Fruit fly (Drosophila melanogaster): Measurements from ENCODE around the gene Fum3.

Gene Fum3

DNA sequence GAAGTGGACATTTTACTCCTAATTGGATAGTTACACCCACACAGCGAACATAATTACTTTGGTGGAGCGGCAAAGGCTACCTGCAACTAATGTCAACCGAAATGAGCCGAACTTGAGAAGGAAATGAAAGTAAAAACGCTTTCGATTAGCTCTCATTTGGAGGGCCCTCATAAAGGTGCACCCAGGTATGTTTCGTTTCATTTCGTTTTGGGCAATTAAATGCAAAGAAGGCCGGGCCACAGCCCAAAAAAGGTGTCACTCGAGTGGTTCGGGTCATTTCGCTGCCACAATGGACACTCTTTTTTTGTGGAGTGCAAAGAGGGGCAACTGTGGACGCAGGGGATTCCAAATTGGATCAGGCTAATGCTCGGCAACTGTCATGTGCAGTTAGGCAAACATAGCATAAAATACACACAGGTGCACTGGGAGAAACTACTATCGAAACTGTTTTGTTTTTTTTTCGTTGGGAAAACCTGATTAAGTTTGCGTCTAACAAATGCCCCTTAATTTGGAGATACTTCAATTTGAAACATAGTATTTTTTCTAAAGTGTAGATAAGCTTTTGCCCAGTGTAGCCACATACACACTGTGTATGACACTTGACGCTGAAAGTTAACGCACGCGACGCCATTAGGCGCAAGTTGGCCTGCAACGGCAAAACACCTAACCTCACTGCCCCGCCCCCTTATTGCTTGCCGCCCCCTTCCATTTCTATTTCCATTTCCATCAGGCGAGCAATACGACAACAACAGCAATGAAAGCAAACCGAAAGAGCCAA, 49.0 kb downstream of the Fum3 start (continued):
- TF ChIP-seq NFAT (GFP tag; IDR thresholded peaks at IDR 0.05) (peak; percentile 57), en (GFP tag; optimal IDR thresholded peaks at IDR 0.05) (peak; percentile 82), tll (GFP tag; optimal IDR thresholded peaks at IDR 0.05) (no peak), Hr51 (GFP tag; optimal IDR thresholded peaks at IDR 0.05) (peak; percentile 7 to 70), sob (GFP tag; IDR thresholded peaks at IDR 0.05) (peak; percentile 86), p53 (GFP tag; optimal IDR thresholded peaks at IDR 0.05) (peak; percentile 86), Antp (GFP tag; optimal IDR thresholded peaks at IDR 0.05) (peak; percentile 92), NC2β (GFP tag; optimal IDR thresholded peaks at IDR 0.05) (peak; percentile 78), kni (GFP tag; optimal IDR thresholded peaks at IDR 0.05) (peak; percentile 97), CG2875 (GFP tag; optimal IDR thresholded peaks at IDR 0.05) (peak; percentile 89), CG9876 (GFP tag; optimal IDR thresholded peaks at IDR 0.05) (peak; percentile 76), salm (tag; optimal IDR thresholded peaks at IDR 0.05) (peak; percentile 71), crp (GFP tag; optimal IDR thresholded peaks at IDR 0.05) (peak in 1 of 2 experiments; percentile 26), Myb (GFP tag; optimal IDR thresholded peaks at IDR 0.05) (peak; percentile 54), Jarid2 (GFP tag; optimal IDR thresholded peaks at IDR 0.05) (peak; percentile 52), CG18011 (GFP tag; optimal IDR thresholded peaks at IDR 0.05) (no peak), ttk (GFP tag; IDR thresholded peaks at IDR 0.05) (peak; percentile 97), zen2 (GFP tag; IDR thresholded peaks at IDR 0.05; ENCODE audit: partially characterized antibody) (no peak), CG7372 (GFP tag; IDR thresholded peaks at IDR 0.05) (peak; percentile 87), Dref (GFP tag; IDR thresholded peaks at IDR 0.05) (0 out of 2 replicates have a peak, but pooled peaks have one; percentile 4), caup (GFP tag; optimal IDR thresholded peaks at IDR 0.05; ENCODE audit: severe bottlenecking) (peak; percentile 34), cas (GFP tag; IDR thresholded peaks at IDR 0.05) (peak; percentile 54; the same call in 1 of the 2 replicates), Hsf (GFP tag; optimal IDR thresholded peaks at IDR 0.05) (peak; percentile 80), CG17829 (tag; optimal IDR thresholded peaks at IDR 0.05) (peak; percentile 38), gsb (GFP tag; IDR thresholded peaks at IDR 0.05) (peak; percentile 62), eyg (GFP tag; optimal IDR thresholded peaks at IDR 0.05) (peak; percentile 70), CG13775 (GFP tag; optimal IDR thresholded peaks at IDR 0.05) (peak; percentile 66), CG17186 (GFP tag; optimal IDR thresholded peaks at IDR 0.05) (peak; percentile 84), ranshi (GFP tag; IDR thresholded peaks at IDR 0.05) (peak; percentile 94), trem (tag; optimal IDR thresholded peaks at IDR 0.05) (peak; percentile 32), CG7987 (GFP tag; optimal IDR thresholded peaks at IDR 0.05) (no peak), esg (GFP tag; conservative IDR thresholded peaks at IDR 0.05) (peak; percentile 88), Lpt (GFP tag; optimal IDR thresholded peaks at IDR 0.05) (no peak), Scr (GFP tag; IDR thresholded peaks at IDR 0.05; ENCODE audit: partially characterized antibody) (no peak), bcd (GFP tag; optimal IDR thresholded peaks at IDR 0.05) (peak; percentile 77), CG5245 (GFP tag; optimal IDR thresholded peaks at IDR 0.05) (peak; percentile 93), CG15011 (GFP tag; optimal IDR thresholded peaks at IDR 0.05) (peak; percentile 53), CG10147 (GFP tag; optimal IDR thresholded peaks at IDR 0.05) (peak; percentile 5), Asciz (GFP tag; optimal IDR thresholded peaks at IDR 0.05) (peak; percentile 78), sug (tag; optimal IDR thresholded peaks at IDR 0.05) (no peak), odd (GFP tag; optimal IDR thresholded peaks at IDR 0.05) (peak; percentile 70), toy (GFP tag; IDR thresholded peaks at IDR 0.05) (peak; percentile 58), CG6254 (GFP tag; optimal IDR thresholded peaks at IDR 0.05) (peak; percentile 76), lmd (GFP tag; IDR thresholded peaks at IDR 0.05) (peak; percentile 94), HLH3B (GFP tag; IDR thresholded peaks at IDR 0.05) (peak; percentile 96), Doc3 (GFP tag; IDR thresholded peaks at IDR 0.05; ENCODE audit: partially characterized antibody) (no peak), ro (GFP tag; IDR thresholded peaks at IDR 0.05) (peak; percentile 86), chinmo (GFP tag; IDR thresholded peaks at IDR 0.05; ENCODE audit: partially characterized antibody) (no peak)

Measured in whole organism, embryonic.